Worm (Caenorhabditis elegans): ENCODE results near the gene Y70C5A.4.
A peak's percentile ranks its signal among the peaks of the same experiment; 100 is the strongest.
"Not testable (repeated sequence)": the region's sequence is repeated elsewhere in the genome, so short reads cannot be mapped to it uniquely, and the experiment has no call there.

The Y70C5A.4 gene

ce11 chrV:16648317-16649018 is 30.9 kb downstream of the Y70C5A.4 start, which contains the start of gene W06G6.20 (continued):
- peak; percentile 46; the same call in 1 of the 2 replicates for TF ChIP-seq pha-4 (GFP tag; IDR thresholded peaks at IDR 0.05)
- no peak for TF ChIP-seq pha-4 (tag; optimal IDR thresholded peaks at IDR 0.05)
- peak; percentile 72 for TF ChIP-seq lim-7 (GFP tag; IDR thresholded peaks at IDR 0.05)
- no peak for TF ChIP-seq mes-2 (tag; optimal IDR thresholded peaks at IDR 0.05; ENCODE audit: poor library complexity, severe bottlenecking)
- TF ChIP-seq ZK546.5 (tag; optimal IDR thresholded peaks at IDR 0.05): no peak
- no peak for TF ChIP-seq zip-2 (tag; optimal IDR thresholded peaks at IDR 0.05)
- no peak for TF ChIP-seq nhr-25 (tag; optimal IDR thresholded peaks at IDR 0.05; ENCODE audit: borderline replicate concordance, insufficient read depth)
- TF ChIP-seq zip-11 (GFP tag; IDR thresholded peaks at IDR 0.05): no peak
- no peak for TF ChIP-seq Y75B8A.6 (GFP tag; IDR thresholded peaks at IDR 0.05)
- TF ChIP-seq daf-16 (GFP tag; optimal IDR thresholded peaks at IDR 0.05): peak in 1 of 2 experiments; percentile 63
- peak; percentile 31 for TF ChIP-seq daf-16 (tag; optimal IDR thresholded peaks at IDR 0.05)
- no peak for TF ChIP-seq zfp-3 (GFP tag; conservative IDR thresholded peaks at IDR 0.05)
- TF ChIP-seq zfp-2 (tag; optimal IDR thresholded peaks at IDR 0.05): no peak
- no peak for TF ChIP-seq ceh-82 (tag; optimal IDR thresholded peaks at IDR 0.05)
- no peak for TF ChIP-seq saeg-2 (GFP tag; IDR thresholded peaks at IDR 0.05)
- no peak for TF ChIP-seq jun-1 (tag; optimal IDR thresholded peaks at IDR 0.05)
- peak; percentile 74 for TF ChIP-seq hlh-30 (tag; optimal IDR thresholded peaks at IDR 0.05; ENCODE audit: insufficient read depth)
- no peak for TF ChIP-seq T20F7.1 (GFP tag; optimal IDR thresholded peaks at IDR 0.05)
- 0 out of 2 replicates have a peak, but pooled peaks have one; percentile 32 for TF ChIP-seq madf-9 (GFP tag; conservative IDR thresholded peaks at IDR 0.05)
- TF ChIP-seq nhr-102 (tag; optimal IDR thresholded peaks at IDR 0.05): no peak
- TF ChIP-seq sdz-12 (GFP tag; optimal IDR thresholded peaks at IDR 0.05): no peak
- no peak for TF ChIP-seq daf-8 (GFP tag; IDR thresholded peaks at IDR 0.05)
- no peak for TF ChIP-seq spr-3 (GFP tag; optimal IDR thresholded peaks at IDR 0.05)
- TF ChIP-seq lin-39 (tag; optimal IDR thresholded peaks at IDR 0.05): no peak

- not testable (repeated sequence) for TF ChIP-seq cey-2 (tag; optimal IDR thresholded peaks at IDR 0.05; ENCODE audit: borderline replicate concordance, insufficient read depth); snpc-4 (tag; optimal IDR thresholded peaks at IDR 0.05); T20F7.1 (GFP tag; optimal IDR thresholded peaks at IDR 0.05)
Observed at ce11 chrV:16649200-16649599, 31.6 kb downstream of the Y70C5A.4 start, which contains the start of gene W06G6.11. W06G6.11 (minus strand) TSS chrV:16649300.

ce11 chrV:16654242-16654641 is 36.7 kb downstream of the Y70C5A.4 start, which contains the start of gene W06G6.15:
W06G6.15 (plus strand) TSS chrV:16654542.
- not testable (repeated sequence) for TF ChIP-seq mxl-2 (GFP tag; conservative IDR thresholded peaks at IDR 0.05); tra-1 (GFP tag; IDR thresholded peaks at IDR 0.05); lin-15B (tag; optimal IDR thresholded peaks at IDR 0.05)

ce11 chrV:16660816-16661215 is 43.3 kb downstream of the Y70C5A.4 start, which contains the start of gene Y70C5B.2:
Y70C5B.2 (minus strand) TSS chrV:16660916.
- not testable (repeated sequence) for TF ChIP-seq ceh-28, ceh-82, daf-12 (tag; optimal IDR thresholded peaks at IDR 0.05)

- no peak for TF ChIP-seq nhr-48 (tag; optimal IDR thresholded peaks at IDR 0.05)
- TF ChIP-seq mxl-3 (GFP tag; optimal IDR thresholded peaks at IDR 0.05): no peak
- no peak for TF ChIP-seq nhr-77 (tag; optimal IDR thresholded peaks at IDR 0.05)
- TF ChIP-seq nhr-28 (tag; optimal IDR thresholded peaks at IDR 0.05): no peak
- no peak for TF ChIP-seq nhr-25 (tag; optimal IDR thresholded peaks at IDR 0.05; ENCODE audit: borderline replicate concordance, insufficient read depth)
Observed at ce11 chrV:16666647-16667046, 49.1 kb downstream of the Y70C5A.4 start, which contains the start of gene F14F8.14. F14F8.14 (minus strand) TSS chrV:16666747.

Data from whole organism, L4 larva.